Worm (Caenorhabditis elegans) whole organism, early embryonic: ENCODE measurements around the gene hrg-6.

ENCODE experiments used
- hnd-1 ChIP-seq: sonication (generic microtip); optimal IDR thresholded peaks from 2 replicates; lab custom pipeline; 2016; ENCODE audit warnings: missing genetic modification characterization, missing compliant biosample characterization
- pes-1 ChIP-seq: fragments of 200-800 bp; sonication (Bioruptor generic); IDR thresholded peaks from 2 replicates; pipeline ENCODE4 v1.3.6; 2022; ENCODE audit warnings: missing genetic modification reagents, missing genetic modification characterization, missing compliant biosample characterization

- TF ChIP-seq pes-1 (GFP tag; lab: Robert Waterston, UW) (no peak), hnd-1 (tag; lab: Kevin White, UChicago) (no peak)
Observed at ce11 chrIV:11021512-11022268, 10.7 kb upstream of the hrg-6 start, which contains the start of gene mogs-1.
